Worm (Caenorhabditis elegans): Measurements from ENCODE around the gene gst-37.

The gst-37 gene

DNA sequence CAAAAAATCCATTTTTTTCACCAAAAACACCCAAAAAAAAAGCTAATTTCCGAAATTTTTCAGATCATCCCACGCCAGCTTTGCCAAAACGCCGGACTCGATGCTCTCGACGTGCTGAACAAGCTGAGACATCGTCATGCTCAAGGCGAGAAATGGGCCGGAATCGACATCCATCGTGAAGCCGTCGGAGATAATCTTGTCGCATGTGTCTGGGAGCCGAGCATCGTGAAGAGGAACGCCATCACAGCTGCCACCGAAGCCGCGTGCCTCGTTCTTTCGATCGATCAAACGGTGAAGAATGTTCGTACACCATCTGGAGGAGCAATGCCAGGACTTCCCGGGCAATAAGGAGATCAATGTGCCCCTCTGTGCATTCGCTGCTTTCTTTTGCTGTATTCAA, 46.6 kb upstream of the gst-37 start:
- 0 out of 2 replicates have a peak, but pooled peaks have one; percentile 16 for TF ChIP-seq mcd-1 (GFP tag; IDR thresholded peaks at IDR 0.05)
- TF ChIP-seq K12H6.12 (tag; optimal IDR thresholded peaks at IDR 0.05), result no peak
- TF ChIP-seq C06A6.2 (GFP tag; conservative IDR thresholded peaks at IDR 0.05), result no peak
- TF ChIP-seq madf-3 (GFP tag; IDR thresholded peaks at IDR 0.05), result 0 out of 2 replicates have a peak, but pooled peaks have one; percentile 65
- TF ChIP-seq zfh-2 (GFP tag; conservative IDR thresholded peaks at IDR 0.05), result peak; percentile 74

DNA sequence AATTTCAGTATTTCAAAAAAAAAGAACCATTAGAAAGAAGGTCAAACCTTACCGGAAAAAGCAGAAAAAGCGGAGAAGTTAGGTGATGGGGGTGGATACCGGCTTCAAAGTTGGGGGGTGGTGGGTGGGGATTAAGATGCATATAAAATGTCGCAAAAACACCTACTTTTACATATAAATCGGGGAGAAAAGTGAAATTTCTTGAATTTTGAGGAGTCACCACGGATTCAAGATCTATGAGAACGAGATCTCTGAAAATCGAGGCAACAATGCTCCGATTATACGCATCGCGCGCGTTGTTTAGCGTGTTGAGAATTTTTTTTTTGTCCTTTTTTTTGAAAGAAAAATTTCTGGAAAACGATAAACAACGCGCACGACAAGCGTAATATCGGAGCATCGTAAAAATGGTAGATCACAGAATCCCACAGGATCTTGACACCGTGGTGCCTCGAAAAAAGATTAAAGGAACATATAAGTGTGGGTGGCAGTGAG, 45.9 kb upstream of the gst-37 start:
- TF ChIP-seq nhr-90 (tag; optimal IDR thresholded peaks at IDR 0.05), result no peak
- peak; percentile 55 for TF ChIP-seq K12H6.12 (tag; optimal IDR thresholded peaks at IDR 0.05)
- TF ChIP-seq C06A6.2 (GFP tag; conservative IDR thresholded peaks at IDR 0.05), result no peak
- TF ChIP-seq zfh-2 (GFP tag; conservative IDR thresholded peaks at IDR 0.05), result no peak
- no peak for TF ChIP-seq mes-4 (tag; optimal IDR thresholded peaks at IDR 0.05)
- no peak for TF ChIP-seq lsy-27 (tag; optimal IDR thresholded peaks at IDR 0.05; ENCODE audit: borderline replicate concordance, insufficient read depth)
- peak; percentile 7 for TF ChIP-seq ccch-3 (GFP tag; optimal IDR thresholded peaks at IDR 0.05)
- no peak for TF ChIP-seq F55B11.4 (tag; optimal IDR thresholded peaks at IDR 0.05; ENCODE audit: borderline replicate concordance, insufficient read depth)
- no peak for TF ChIP-seq dpl-1 (GFP tag; optimal IDR thresholded peaks at IDR 0.05)
- peak; percentile 64 for TF ChIP-seq attf-3 (GFP tag; conservative IDR thresholded peaks at IDR 0.05)
- peak; percentile 70 for TF ChIP-seq mcd-1 (GFP tag; IDR thresholded peaks at IDR 0.05)
- no peak for TF ChIP-seq cebp-1 (GFP tag; IDR thresholded peaks at IDR 0.05)
- peak; percentile 78 for TF ChIP-seq cebp-1 (tag; optimal IDR thresholded peaks at IDR 0.05)
- peak; percentile 38 for TF ChIP-seq B0261.1 (tag; optimal IDR thresholded peaks at IDR 0.05)
- no peak; the same call in 1 of the 2 replicates for TF ChIP-seq hmg-20 (GFP tag; IDR thresholded peaks at IDR 0.05)
- TF ChIP-seq sdz-38 (tag; optimal IDR thresholded peaks at IDR 0.05), result no peak
- no peak for TF ChIP-seq bed-1 (GFP tag; IDR thresholded peaks at IDR 0.05)
- peak; percentile 82 for TF ChIP-seq zim-3 (tag; optimal IDR thresholded peaks at IDR 0.05)
- no peak for TF ChIP-seq die-1 (tag; optimal IDR thresholded peaks at IDR 0.05)
- no peak for TF ChIP-seq Y53F4B.3 (GFP tag; IDR thresholded peaks at IDR 0.05)
- TF ChIP-seq D2030.7 (GFP tag; IDR thresholded peaks at IDR 0.05), result peak; percentile 68
- TF ChIP-seq ceh-40 (GFP tag; IDR thresholded peaks at IDR 0.05), result peak; percentile 70; the same call in 1 of the 2 replicates
- TF ChIP-seq dox-1 (GFP tag; IDR thresholded peaks at IDR 0.05), result peak; percentile 59
- TF ChIP-seq cebp-2 (GFP tag; IDR thresholded peaks at IDR 0.05), result peak; percentile 59; the same call in 1 of the 2 replicates
- TF ChIP-seq F37B4.10 (GFP tag; IDR thresholded peaks at IDR 0.05), result no peak
- peak; percentile 43; the same call in 1 of the 2 replicates for TF ChIP-seq K11D2.4 (GFP tag; IDR thresholded peaks at IDR 0.05)
- TF ChIP-seq madf-6 (GFP tag; IDR thresholded peaks at IDR 0.05), result peak; percentile 74
- no peak for TF ChIP-seq nfya-2 (GFP tag; IDR thresholded peaks at IDR 0.05)
- TF ChIP-seq sea-2 (GFP tag; IDR thresholded peaks at IDR 0.05), result no peak
- no peak for TF ChIP-seq nfya-1 (tag; optimal IDR thresholded peaks at IDR 0.05; ENCODE audit: borderline replicate concordance, insufficient read depth)
- no peak for TF ChIP-seq T07F8.4 (tag; optimal IDR thresholded peaks at IDR 0.05)
- TF ChIP-seq lin-26 (GFP tag; IDR thresholded peaks at IDR 0.05), result peak; percentile 75
- peak; percentile 48 for TF ChIP-seq hmg-1.2 (GFP tag; IDR thresholded peaks at IDR 0.05)
- TF ChIP-seq Y53G8AR.9 (GFP tag; conservative IDR thresholded peaks at IDR 0.05), result peak; percentile 81
- TF ChIP-seq snpc-4 (GFP tag; optimal IDR thresholded peaks at IDR 0.05), result peak; percentile 8
- TF ChIP-seq snpc-4 (tag; optimal IDR thresholded peaks at IDR 0.05), result peak in 2 of 4 experiments; percentile 15 to 17
- 0 out of 2 replicates have a peak, but pooled peaks have one; percentile 28 for TF ChIP-seq let-526 (GFP tag; IDR thresholded peaks at IDR 0.05)
- no peak for TF ChIP-seq ztf-22 (GFP tag; optimal IDR thresholded peaks at IDR 0.05)
- TF ChIP-seq athp-1 (tag; optimal IDR thresholded peaks at IDR 0.05), result peak; percentile 95
- TF ChIP-seq tlf-1 (GFP tag; optimal IDR thresholded peaks at IDR 0.05), result peak; percentile 54
- TF ChIP-seq Y79H2A.3 (GFP tag; conservative IDR thresholded peaks at IDR 0.05), result peak; percentile 93
- TF ChIP-seq bed-2 (GFP tag; IDR thresholded peaks at IDR 0.05), result no peak
- peak; percentile 58 for TF ChIP-seq tbp1 (GFP tag; optimal IDR thresholded peaks at IDR 0.05)
- no peak for TF ChIP-seq aptf-2 (GFP tag; conservative IDR thresholded peaks at IDR 0.05)
- TF ChIP-seq attf-5 (GFP tag; optimal IDR thresholded peaks at IDR 0.05), result peak; percentile 27

All from whole organism, young adult.